Worm (Caenorhabditis elegans) whole organism, mixed stage, embryonic: Measurements from ENCODE around the gene str-63.

ENCODE experiments used
- bed-3 ChIP-seq: fragments of 200-800 bp; sonication (Bioruptor generic); optimal IDR thresholded peaks from 3 replicates; lab custom pipeline; 2018; ENCODE audit warnings: mild to moderate bottlenecking, missing genetic modification characterization, moderate library complexity, missing compliant biosample characterization
- blmp-1 ChIP-seq: fragments of 150-350 bp; optimal IDR thresholded peaks from 2 replicates; lab custom pipeline; 2014; ENCODE audit warnings: missing biosample characterization, missing genetic modification characterization
- ceh-39 ChIP-seq: fragments of 150-350 bp; optimal IDR thresholded peaks from 2 replicates; lab custom pipeline; 2014; ENCODE audit warnings: missing biosample characterization, missing genetic modification characterization
- ceh-43 ChIP-seq: fragments of 200-800 bp; sonication (Bioruptor generic); optimal IDR thresholded peaks from 2 replicates; lab custom pipeline; 2018; ENCODE audit warnings: mild to moderate bottlenecking, missing genetic modification characterization, moderate library complexity, missing compliant biosample characterization
- ceh-83 ChIP-seq: fragments of 200-800 bp; sonication (Bioruptor generic); optimal IDR thresholded peaks from 2 replicates; lab custom pipeline; 2018; ENCODE audit warnings: mild to moderate bottlenecking, missing genetic modification characterization, missing compliant biosample characterization
- ces-1 ChIP-seq: fragments of 150-350 bp; optimal IDR thresholded peaks from 2 replicates; lab custom pipeline; 2014; ENCODE audit warnings: missing biosample characterization, missing genetic modification reagents, missing genetic modification characterization
- drap-1 ChIP-seq: fragments of 200-800 bp; sonication (Bioruptor generic); optimal IDR thresholded peaks from 3 replicates; lab custom pipeline; 2018; ENCODE audit warnings: mild to moderate bottlenecking, missing genetic modification characterization, missing compliant biosample characterization
- elt-1 ChIP-seq: sonication (generic microtip); optimal IDR thresholded peaks from 2 replicates; lab custom pipeline; 2017; ENCODE audit warnings: missing genetic modification characterization, mild to moderate bottlenecking, missing compliant biosample characterization, antibody characterized with exemption, moderate library complexity, borderline replicate concordance; ENCODE audit not compliant: insufficient read depth
- elt-3 ChIP-seq: fragments of 150-350 bp; optimal IDR thresholded peaks from 2 replicates; lab custom pipeline; 2014; ENCODE audit warnings: missing biosample characterization, missing genetic modification characterization
- flh-1 ChIP-seq: fragments of 200-800 bp; sonication (Bioruptor generic); optimal IDR thresholded peaks from 2 replicates; lab custom pipeline; 2018; ENCODE audit warnings: mild to moderate bottlenecking, missing genetic modification characterization, moderate library complexity, missing compliant biosample characterization
- hlh-1 ChIP-seq: fragments of 150-350 bp; optimal IDR thresholded peaks from 2 replicates; lab custom pipeline; 2014; ENCODE audit warnings: missing biosample characterization, missing genetic modification reagents, missing genetic modification characterization
- lin-13 ChIP-seq: fragments of 150-350 bp; optimal IDR thresholded peaks from 2 replicates; lab custom pipeline; 2014; ENCODE audit warnings: missing biosample characterization, missing genetic modification characterization
- lin-32 ChIP-seq: fragments of 200-800 bp; sonication (Bioruptor generic); optimal IDR thresholded peaks from 2 replicates; lab custom pipeline; 2018; ENCODE audit warnings: mild to moderate bottlenecking, missing genetic modification characterization, missing compliant biosample characterization
- lsy-2 ChIP-seq: fragments of 150-350 bp; optimal IDR thresholded peaks from 2 replicates; lab custom pipeline; 2014; ENCODE audit warnings: missing biosample characterization, missing genetic modification characterization
- mab-5 ChIP-seq: fragments of 150-350 bp; optimal IDR thresholded peaks from 2 replicates; lab custom pipeline; 2014; ENCODE audit warnings: missing biosample characterization, missing genetic modification characterization
- mep-1 ChIP-seq: fragments of 150-350 bp; optimal IDR thresholded peaks from 2 replicates; lab custom pipeline; 2017; ENCODE audit warnings: missing biosample characterization, missing genetic modification reagents, missing genetic modification characterization, inconsistent platforms
- mls-2 ChIP-seq: sonication (generic microtip); optimal IDR thresholded peaks from 2 replicates; lab custom pipeline; 2016; ENCODE audit warnings: mild to moderate bottlenecking, missing genetic modification characterization, moderate library complexity, missing compliant biosample characterization
- nhr-2 ChIP-seq: fragments of 150-350 bp; optimal IDR thresholded peaks from 2 replicates; lab custom pipeline; 2014; ENCODE audit warnings: missing biosample characterization, missing genetic modification characterization
- nhr-237 ChIP-seq: fragments of 150-350 bp; optimal IDR thresholded peaks from 2 replicates; lab custom pipeline; 2014; ENCODE audit warnings: missing biosample characterization, missing genetic modification characterization
- nhr-28 ChIP-seq: fragments of 150-350 bp; optimal IDR thresholded peaks from 2 replicates; lab custom pipeline; 2014; ENCODE audit warnings: missing biosample characterization, missing genetic modification characterization
- nhr-76 ChIP-seq: sonication (generic microtip); optimal IDR thresholded peaks from 2 replicates; lab custom pipeline; 2017; ENCODE audit warnings: missing biosample characterization, missing genetic modification characterization
- pha-4 ChIP-seq: fragments of 150-350 bp; optimal IDR thresholded peaks from 2 replicates; lab custom pipeline; 2018; ENCODE audit warnings: missing biosample characterization, missing genetic modification reagents, missing genetic modification characterization
- sem-2 ChIP-seq: fragments of 200-800 bp; sonication (Bioruptor generic); optimal IDR thresholded peaks from 2 replicates; lab custom pipeline; 2018; ENCODE audit warnings: mild to moderate bottlenecking, missing genetic modification characterization, missing compliant biosample characterization
- sptf-1 ChIP-seq: sonication (generic microtip); optimal IDR thresholded peaks from 2 replicates; lab custom pipeline; 2017; ENCODE audit warnings: mild to moderate bottlenecking, missing genetic modification characterization, moderate library complexity, missing compliant biosample characterization
- unc-120 ChIP-seq: sonication (generic microtip); optimal IDR thresholded peaks from 2 replicates; lab custom pipeline; 2017; ENCODE audit warnings: missing genetic modification characterization, missing compliant biosample characterization; ENCODE audit not compliant: poor library complexity, severe bottlenecking
- unc-39 ChIP-seq: fragments of 150-350 bp; optimal IDR thresholded peaks from 2 replicates; lab custom pipeline; 2014; ENCODE audit warnings: missing biosample characterization, missing genetic modification characterization
- unc-62 ChIP-seq: fragments of 150-350 bp; optimal IDR thresholded peaks from 2 replicates; lab custom pipeline; 2014; ENCODE audit warnings: missing biosample characterization, missing genetic modification reagents, missing genetic modification characterization
- zip-8 ChIP-seq: fragments of 150-350 bp; optimal IDR thresholded peaks from 2 replicates; lab custom pipeline; 2014; ENCODE audit warnings: missing biosample characterization, missing genetic modification characterization
- ztf-11 ChIP-seq: fragments of 150-350 bp; optimal IDR thresholded peaks from 2 replicates; lab custom pipeline; 2014; ENCODE audit warnings: missing biosample characterization, missing genetic modification characterization

The str-63 gene

ce11 chrV:3324178-3324577 lies 27.2 kb upstream of the str-63 start, which contains the start of gene C17B7.8:
Gene C17B7.8, minus strand, starts transcription at chrV:3324278.
- TF ChIP-seq hlh-1 (tag; lab: Kevin White, UChicago) (no peak), lsy-2 (tag; lab: Kevin White, UChicago) (no peak), ceh-39 (no peak), mls-2 (tag; lab: Kevin White, UChicago) (no peak), nhr-28 (no peak), ces-1 (GFP tag; lab: Kevin White, UChicago) (no peak), flh-1 (GFP tag; lab: Kevin White, UChicago) (no peak), unc-120 (no peak), unc-62 (GFP tag; lab: Kevin White, UChicago) (no peak), nhr-2 (tag; lab: Kevin White, UChicago) (no peak)

- TF ChIP-seq ceh-43 (GFP tag; lab: Kevin White, UChicago) (no peak), nhr-76 (tag; lab: Kevin White, UChicago) (no peak), lin-13 (tag; lab: Kevin White, UChicago) (no peak), unc-62 (GFP tag; lab: Kevin White, UChicago) (no peak), ceh-83 (GFP tag; lab: Kevin White, UChicago) (no peak), nhr-2 (tag; lab: Kevin White, UChicago) (no peak), sem-2 (GFP tag; lab: Kevin White, UChicago) (no peak), sptf-1 (no peak), lsy-2 (tag; lab: Kevin White, UChicago) (no peak), blmp-1 (tag; lab: Kevin White, UChicago) (no peak), elt-1 (tag; lab: Kevin White, UChicago) (no peak), nhr-28 (no peak), mab-5 (tag; lab: Kevin White, UChicago) (no peak), unc-120 (no peak), elt-3 (tag; lab: Kevin White, UChicago) (no peak), flh-1 (GFP tag; lab: Kevin White, UChicago) (no peak), bed-3 (no peak), hlh-1 (tag; lab: Kevin White, UChicago) (no peak)
Observed at ce11 chrV:3332023-3332422, 19.3 kb upstream of the str-63 start, which contains the start of gene C17B7.9. Gene C17B7.9, minus strand, starts transcription at chrV:3332123.

ce11 chrV:3333334-3333733 lies 18.0 kb upstream of the str-63 start, which contains the start of gene C17B7.5:
Gene C17B7.5, plus strand, starts transcription at chrV:3333634.
- TF ChIP-seq elt-1 (tag; lab: Kevin White, UChicago) (no peak), sptf-1 (no peak), mab-5 (tag; lab: Kevin White, UChicago) (no peak), lsy-2 (tag; lab: Kevin White, UChicago) (no peak), pha-4 (tag; lab: Kevin White, UChicago) (no peak), drap-1 (GFP tag; lab: Kevin White, UChicago) (no peak), mep-1 (no peak), unc-120 (no peak), ceh-39 (no peak), sem-2 (GFP tag; lab: Kevin White, UChicago) (no peak), ceh-83 (GFP tag; lab: Kevin White, UChicago) (no peak)

- TF ChIP-seq ceh-83 (GFP tag; lab: Kevin White, UChicago) = no peak
- no peak for TF ChIP-seq pha-4 (tag; lab: Kevin White, UChicago)
- TF ChIP-seq mls-2 (tag; lab: Kevin White, UChicago) = no peak
- TF ChIP-seq bed-3 = no peak
- TF ChIP-seq unc-62 (GFP tag; lab: Kevin White, UChicago) = no peak
- TF ChIP-seq mep-1 = no peak
- TF ChIP-seq unc-120 = no peak
- TF ChIP-seq nhr-2 (tag; lab: Kevin White, UChicago) = no peak
- no peak for TF ChIP-seq elt-3 (tag; lab: Kevin White, UChicago)
- TF ChIP-seq, all 35 proteins: peak for 0
Observed at ce11 chrV:3339009-3339408, 12.4 kb upstream of the str-63 start, which contains the start of gene C17B7.4. Gene C17B7.4, plus strand, starts transcription at chrV:3339309.

- TF ChIP-seq elt-3 (tag; lab: Kevin White, UChicago) (no peak), zip-8 (tag; lab: Kevin White, UChicago) (no peak), lin-32 (GFP tag; lab: Kevin White, UChicago) (no peak), flh-1 (GFP tag; lab: Kevin White, UChicago) (no peak), mab-5 (tag; lab: Kevin White, UChicago) (no peak), ces-1 (GFP tag; lab: Kevin White, UChicago) (no peak), ceh-83 (GFP tag; lab: Kevin White, UChicago) (no peak), ztf-11 (tag; lab: Kevin White, UChicago) (no peak), unc-120 (no peak), nhr-28 (no peak), nhr-2 (tag; lab: Kevin White, UChicago) (no peak), unc-62 (GFP tag; lab: Kevin White, UChicago) (no peak), elt-1 (tag; lab: Kevin White, UChicago) (no peak), ceh-43 (GFP tag; lab: Kevin White, UChicago) (no peak), sem-2 (GFP tag; lab: Kevin White, UChicago) (no peak), mep-1 (no peak), nhr-237 (no peak), nhr-76 (tag; lab: Kevin White, UChicago) (no peak), unc-39 (no peak)
Observed at ce11 chrV:3341906-3342305, 9.5 kb upstream of the str-63 start, which contains the start of gene C17B7.10. Gene C17B7.10, minus strand, starts transcription at chrV:3342006.
